Fruit fly (Drosophila melanogaster) whole organism, embryonic: Measurements from ENCODE around the gene CG14410.

Source experiments
- Atf6 ChIP-seq: fragments of 200-800 bp; sonication (Bioruptor generic); IDR thresholded peaks from 2 replicates; pipeline ENCODE4 v1.3.6; 2022; ENCODE audit warnings: missing biosample characterization, missing genetic modification characterization
- Bgb ChIP-seq: fragments of 200-800 bp; sonication (Bioruptor generic); IDR thresholded peaks from 2 replicates; pipeline ENCODE4 v1.3.6; 2022; ENCODE audit warnings: missing biosample characterization, missing genetic modification characterization; ENCODE audit not compliant: partially characterized antibody
- Blimp-1 ChIP-seq: fragments of 200-800 bp; sonication (Bioruptor generic); optimal IDR thresholded peaks from 3 replicates; lab custom pipeline; 2018; ENCODE audit warnings: missing biosample characterization, missing genetic modification characterization, mild to moderate bottlenecking, moderate library complexity, missing genetic modification reagents
- CG10979 ChIP-seq: fragments of 200-800 bp; sonication (Bioruptor generic); optimal IDR thresholded peaks from 2 replicates; lab custom pipeline; 2018; ENCODE audit warnings: missing biosample characterization, mild to moderate bottlenecking, missing genetic modification characterization, moderate library complexity
- CG11504 ChIP-seq: fragments of 200-800 bp; sonication (Bioruptor generic); optimal IDR thresholded peaks from 3 replicates; lab custom pipeline; 2019; ENCODE audit warnings: missing biosample characterization, mild to moderate bottlenecking, missing genetic modification characterization, moderate library complexity
- CG13296 ChIP-seq: fragments of 200-800 bp; sonication (Bioruptor generic); optimal IDR thresholded peaks from 3 replicates; lab custom pipeline; 2018; ENCODE audit warnings: missing biosample characterization, mild to moderate bottlenecking, missing genetic modification characterization
- CG15514 ChIP-seq: fragments of 200-800 bp; sonication (Bioruptor generic); optimal IDR thresholded peaks from 3 replicates; lab custom pipeline; 2017; ENCODE audit warnings: missing biosample characterization, missing genetic modification characterization, mild to moderate bottlenecking, moderate library complexity, missing genetic modification reagents
- CG1602 ChIP-seq: fragments of 200-800 bp; sonication (Bioruptor generic); optimal IDR thresholded peaks from 3 replicates; lab custom pipeline; 2016; ENCODE audit warnings: missing biosample characterization, missing genetic modification characterization
- CG17802 ChIP-seq: fragments of 200-800 bp; sonication (Bioruptor generic); optimal IDR thresholded peaks from 2 replicates; lab custom pipeline; 2018; ENCODE audit warnings: missing biosample characterization, mild to moderate bottlenecking, missing genetic modification characterization, moderate library complexity
- CG17829 ChIP-seq: fragments of 200-800 bp; optimal IDR thresholded peaks from 2 replicates; lab custom pipeline; 2019; ENCODE audit warnings: missing biosample characterization, mild to moderate bottlenecking, missing genetic modification characterization, moderate library complexity
- CG18011 ChIP-seq: fragments of 200-800 bp; sonication (Bioruptor generic); optimal IDR thresholded peaks from 2 replicates; lab custom pipeline; 2017; ENCODE audit warnings: missing biosample characterization, missing genetic modification characterization, mild to moderate bottlenecking, moderate library complexity, missing genotype
- CG1832 ChIP-seq: fragments of 200-800 bp; sonication (Bioruptor generic); optimal IDR thresholded peaks from 2 replicates; lab custom pipeline; 2017; ENCODE audit warnings: missing biosample characterization, mild to moderate bottlenecking, missing genetic modification characterization, inconsistent platforms
- CG2116 ChIP-seq: fragments of 200-800 bp; sonication (Bioruptor generic); optimal IDR thresholded peaks from 3 replicates; lab custom pipeline; 2018; ENCODE audit warnings: missing biosample characterization, mild to moderate bottlenecking, missing genetic modification characterization
- CG2712 ChIP-seq: fragments of 200-800 bp; optimal IDR thresholded peaks from 3 replicates; lab custom pipeline; 2019; ENCODE audit warnings: missing biosample characterization, mild to moderate bottlenecking, missing genetic modification characterization, moderate library complexity
- CG30020 ChIP-seq: fragments of 200-800 bp; optimal IDR thresholded peaks from 2 replicates; lab custom pipeline; 2019; ENCODE audit warnings: missing biosample characterization, mild to moderate bottlenecking, missing genetic modification characterization, moderate library complexity
- CG3995 ChIP-seq: fragments of 200-800 bp; sonication (Bioruptor generic); optimal IDR thresholded peaks from 3 replicates; lab custom pipeline; 2016; ENCODE audit warnings: missing biosample characterization, missing genetic modification characterization
- CG4282 ChIP-seq: fragments of 200-800 bp; sonication (Bioruptor generic); optimal IDR thresholded peaks from 2 replicates; lab custom pipeline; 2016; ENCODE audit warnings: missing biosample characterization, missing genetic modification characterization
- CG5180 ChIP-seq: fragments of 200-800 bp; sonication (Bioruptor generic); optimal IDR thresholded peaks from 3 replicates; lab custom pipeline; 2017; ENCODE audit warnings: missing biosample characterization, missing genetic modification characterization, mild to moderate bottlenecking, moderate library complexity, missing genetic modification reagents
- CG6272 ChIP-seq: fragments of 200-800 bp; sonication (Bioruptor generic); IDR thresholded peaks from 2 replicates; pipeline ENCODE4 v1.3.6; 2022; ENCODE audit warnings: missing biosample characterization, missing genetic modification characterization
- CG8388 ChIP-seq: fragments of 200-800 bp; sonication (Bioruptor generic); optimal IDR thresholded peaks from 2 replicates; lab custom pipeline; 2019; ENCODE audit warnings: missing biosample characterization, mild to moderate bottlenecking, missing genetic modification characterization, moderate library complexity
- CG9609 ChIP-seq: fragments of 200-800 bp; sonication (Bioruptor generic); optimal IDR thresholded peaks from 3 replicates; lab custom pipeline; 2016; ENCODE audit warnings: missing biosample characterization, missing genetic modification characterization
- D ChIP-seq, 2 experiments: fragments of 200-800 bp in 1 of 2; fragments of >200 bp in 1 of 2; sonication (Bioruptor generic) in 1 of 2; optimal IDR thresholded peaks; 2 replicates in 1 of 2; 3 replicates in 1 of 2; lab custom pipeline; 2017; ENCODE audit warnings: mild to moderate bottlenecking in 1 of 2, missing biosample characterization in 1 of 2, missing genetic modification characterization in 1 of 2, missing genetic modification reagents in 1 of 2
- Dad ChIP-seq: fragments of 200-800 bp; sonication (Bioruptor generic); optimal IDR thresholded peaks from 3 replicates; lab custom pipeline; 2016; ENCODE audit warnings: missing biosample characterization, missing genetic modification characterization
- E2f2 ChIP-seq: fragments of 200-800 bp; sonication (Bioruptor generic); IDR thresholded peaks from 2 replicates; pipeline ENCODE4 v1.3.6; 2022; ENCODE audit warnings: missing biosample characterization, missing genetic modification characterization
- Ets97D ChIP-seq: fragments of 200-800 bp; sonication (Bioruptor generic); optimal IDR thresholded peaks from 3 replicates; lab custom pipeline; 2016; ENCODE audit warnings: missing biosample characterization, missing genetic modification characterization
- GATAe ChIP-seq: fragments of 200-800 bp; sonication (Bioruptor generic); conservative IDR thresholded peaks from 2 replicates; pipeline ENCODE4 v1.3.6; 2022; ENCODE audit warnings: missing biosample characterization, missing genetic modification characterization
- Gug ChIP-seq: fragments of 200-800 bp; sonication (Bioruptor generic); IDR thresholded peaks from 4 replicates; pipeline ENCODE4 v1.3.6; 2022; ENCODE audit warnings: missing biosample characterization, missing genetic modification characterization
- HLH4C ChIP-seq: fragments of 200-800 bp; sonication (Bioruptor generic); IDR thresholded peaks from 3 replicates; pipeline ENCODE4 v1.3.6; 2022; ENCODE audit warnings: missing biosample characterization, missing genetic modification characterization; ENCODE audit not compliant: partially characterized antibody
- Hr3 ChIP-seq: fragments of 200-800 bp; sonication (Bioruptor generic); optimal IDR thresholded peaks from 3 replicates; lab custom pipeline; 2016; ENCODE audit warnings: missing biosample characterization, missing genetic modification characterization
- MESR4 ChIP-seq: fragments of 200-800 bp; sonication (Bioruptor generic); optimal IDR thresholded peaks from 2 replicates; lab custom pipeline; 2018; ENCODE audit warnings: missing biosample characterization, mild to moderate bottlenecking, missing genetic modification characterization, moderate library complexity
- Meics ChIP-seq: fragments of 200-800 bp; sonication (Bioruptor generic); optimal IDR thresholded peaks from 2 replicates; lab custom pipeline; 2017; ENCODE audit warnings: missing biosample characterization, mild to moderate bottlenecking, missing genetic modification characterization
- Mrtf ChIP-seq: fragments of 200-800 bp; sonication (Bioruptor generic); IDR thresholded peaks from 3 replicates; pipeline ENCODE4 v1.3.6; 2022; ENCODE audit warnings: missing biosample characterization, missing genetic modification characterization
- NC2β ChIP-seq: fragments of 200-800 bp; sonication (Bioruptor generic); optimal IDR thresholded peaks from 2 replicates; lab custom pipeline; 2016; ENCODE audit warnings: missing biosample characterization, missing genetic modification characterization
- PHDP ChIP-seq: fragments of 200-800 bp; sonication (Bioruptor generic); optimal IDR thresholded peaks from 3 replicates; lab custom pipeline; 2018; ENCODE audit warnings: missing biosample characterization, mild to moderate bottlenecking, missing genetic modification characterization, moderate library complexity
- Sry-δ ChIP-seq: fragments of 200-800 bp; sonication (Bioruptor generic); optimal IDR thresholded peaks from 2 replicates; lab custom pipeline; 2016; ENCODE audit warnings: missing biosample characterization, missing genetic modification characterization
- Tbp ChIP-seq: fragments of >200 bp; optimal IDR thresholded peaks from 2 replicates; lab custom pipeline; 2018; ENCODE audit warnings: missing biosample characterization, missing genetic modification characterization
- abd-A ChIP-seq: fragments of 200-800 bp; sonication (Bioruptor generic); optimal IDR thresholded peaks from 3 replicates; lab custom pipeline; 2019; ENCODE audit warnings: missing biosample characterization, mild to moderate bottlenecking, missing genetic modification characterization, moderate library complexity
- amos ChIP-seq: fragments of 200-800 bp; sonication (Bioruptor generic); IDR thresholded peaks from 2 replicates; pipeline ENCODE4 v1.3.6; 2022; ENCODE audit warnings: missing biosample characterization, missing genetic modification characterization; ENCODE audit not compliant: partially characterized antibody
- btn ChIP-seq: fragments of 200-800 bp; sonication (Bioruptor generic); optimal IDR thresholded peaks from 2 replicates; lab custom pipeline; 2016; ENCODE audit warnings: missing biosample characterization, missing genetic modification characterization
- eyg ChIP-seq: fragments of 200-800 bp; sonication (Bioruptor generic); optimal IDR thresholded peaks from 3 replicates; lab custom pipeline; 2016; ENCODE audit warnings: missing biosample characterization, missing genetic modification characterization
- grau ChIP-seq: fragments of 200-800 bp; optimal IDR thresholded peaks from 3 replicates; lab custom pipeline; 2019; ENCODE audit warnings: missing biosample characterization, mild to moderate bottlenecking, missing genetic modification characterization, moderate library complexity
- hb ChIP-seq: fragments of 200-800 bp; sonication (Bioruptor generic); IDR thresholded peaks from 3 replicates; pipeline ENCODE4 v1.3.6; 2022; ENCODE audit warnings: missing biosample characterization, missing genetic modification characterization; ENCODE audit not compliant: partially characterized antibody
- ken ChIP-seq: fragments of 200-800 bp; sonication (Bioruptor generic); IDR thresholded peaks from 3 replicates; pipeline ENCODE4 v1.3.6; 2022; ENCODE audit warnings: missing biosample characterization, missing genetic modification characterization
- pho ChIP-seq: fragments of 200-800 bp; sonication (Bioruptor generic); optimal IDR thresholded peaks from 2 replicates; lab custom pipeline; 2016; ENCODE audit warnings: missing biosample characterization, missing genetic modification characterization
- slou ChIP-seq: fragments of 200-800 bp; sonication (Bioruptor generic); optimal IDR thresholded peaks from 3 replicates; lab custom pipeline; 2016; ENCODE audit warnings: missing biosample characterization, missing genetic modification characterization
- sug ChIP-seq: fragments of 200-800 bp; optimal IDR thresholded peaks from 2 replicates; lab custom pipeline; 2019; ENCODE audit warnings: missing biosample characterization, mild to moderate bottlenecking, missing genetic modification characterization, moderate library complexity
- tup ChIP-seq: fragments of 200-800 bp; sonication (Bioruptor generic); optimal IDR thresholded peaks from 2 replicates; lab custom pipeline; 2016; ENCODE audit warnings: missing biosample characterization, mild to moderate bottlenecking, missing genetic modification characterization, moderate library complexity
- tx ChIP-seq: fragments of 200-800 bp; sonication (Bioruptor generic); optimal IDR thresholded peaks from 2 replicates; lab custom pipeline; 2016; ENCODE audit warnings: missing biosample characterization, missing genetic modification characterization
- unc-4 ChIP-seq: fragments of 200-800 bp; sonication (Bioruptor generic); IDR thresholded peaks from 2 replicates; pipeline ENCODE4 v1.3.6; 2022; ENCODE audit warnings: missing biosample characterization, missing genetic modification characterization; ENCODE audit not compliant: partially characterized antibody

CG14410 gene

dm6 chrX:14839739-14840347 lies 3.3 kb downstream of the CG14410 start (continued):
- TF ChIP-seq Blimp-1 (GFP tag; lab: Kevin White, UChicago) (no peak), sug (tag; lab: Kevin White, UChicago) (peak; percentile 99), pho (GFP tag; lab: Kevin White, UChicago) (peak; percentile 74), CG30020 (tag; lab: Kevin White, UChicago) (no peak), abd-A (tag; lab: Kevin White, UChicago) (peak; percentile 83), Dad (no peak), CG3995 (no peak), CG18011 (GFP tag; lab: Kevin White, UChicago) (no peak), CG4282 (GFP tag; lab: Kevin White, UChicago) (peak; percentile 47), Bgb (GFP tag; lab: Robert Waterston, UW) (no peak), slou (GFP tag; lab: Kevin White, UChicago) (no peak), Hr3 (GFP tag; lab: Kevin White, UChicago) (peak; percentile 14), amos (GFP tag; lab: Robert Waterston, UW) (no peak; the same call in 1 of the 2 replicates), CG17802 (tag; lab: Kevin White, UChicago) (no peak), CG11504 (tag; lab: Kevin White, UChicago) (peak; percentile 13), grau (tag; lab: Kevin White, UChicago) (peak; percentile 50), CG15514 (GFP tag; lab: Kevin White, UChicago) (no peak), HLH4C (no peak), PHDP (tag; lab: Kevin White, UChicago) (peak; percentile 44), Gug (peak; percentile 30; the same call in 1 of the 4 replicates), E2f2 (GFP tag; lab: Robert Waterston, UW) (no peak), Sry-δ (GFP tag; lab: Kevin White, UChicago) (no peak), eyg (GFP tag; lab: Kevin White, UChicago) (peak; percentile 28), ken (GFP tag; lab: Robert Waterston, UW) (0 out of 3 replicates have a peak, but pooled peaks have one; percentile 35), CG2116 (no peak), btn (GFP tag; lab: Kevin White, UChicago) (peak; percentile 7), GATAe (GFP tag; lab: Robert Waterston, UW) (no peak), CG6272 (no peak), MESR4 (GFP tag; lab: Kevin White, UChicago) (no peak), CG1832 (peak; percentile 61), tx (GFP tag; lab: Kevin White, UChicago) (no peak), CG13296 (GFP tag; lab: Kevin White, UChicago) (no peak), CG1602 (GFP tag; lab: Kevin White, UChicago) (no peak), Meics (GFP tag; lab: Kevin White, UChicago) (peak; percentile 65), CG8388 (GFP tag; lab: Kevin White, UChicago) (no peak), Atf6 (GFP tag; lab: Robert Waterston, UW) (peak; percentile 66), D (optimal IDR thresholded peaks at IDR 0.05; lab: Kevin White, UChicago) (no peak), D (GFP tag; optimal IDR thresholded peaks at IDR 0.05; lab: Kevin White, UChicago) (peak; percentile 31), tup (GFP tag; lab: Kevin White, UChicago) (no peak), NC2β (GFP tag; lab: Kevin White, UChicago) (no peak), CG9609 (GFP tag; lab: Kevin White, UChicago) (peak; percentile 32), Tbp (no peak), CG10979 (no peak), unc-4 (GFP tag; lab: Robert Waterston, UW) (no peak), hb (GFP tag; lab: Robert Waterston, UW) (no peak), Mrtf (peak; percentile 62; the same call in 2 of the 3 replicates), CG2712 (peak; percentile 39), Ets97D (no peak), CG17829 (tag; lab: Kevin White, UChicago) (peak; percentile 1), CG5180 (GFP tag; lab: Kevin White, UChicago) (no peak)
